Worm (Caenorhabditis elegans): ENCODE measurements around the gene F57E7.4.

- no peak for TF ChIP-seq nhr-2 (tag; optimal IDR thresholded peaks at IDR 0.05)
- no peak for TF ChIP-seq nhr-237 (tag; optimal IDR thresholded peaks at IDR 0.05)
- TF ChIP-seq mls-2 (tag; optimal IDR thresholded peaks at IDR 0.05): no peak
- no peak for TF ChIP-seq lin-13 (tag; optimal IDR thresholded peaks at IDR 0.05)
- TF ChIP-seq elt-3 (tag; optimal IDR thresholded peaks at IDR 0.05): no peak
- TF ChIP-seq tbx-8 (GFP tag; optimal IDR thresholded peaks at IDR 0.05): no peak
- TF ChIP-seq hlh-1 (tag; optimal IDR thresholded peaks at IDR 0.05): no peak
- TF ChIP-seq unc-62 (GFP tag; optimal IDR thresholded peaks at IDR 0.05): no peak
- no peak for TF ChIP-seq blmp-1 (tag; optimal IDR thresholded peaks at IDR 0.05)
- TF ChIP-seq snpc-4 (tag; optimal IDR thresholded peaks at IDR 0.05): no peak
- TF ChIP-seq lsy-2 (tag; optimal IDR thresholded peaks at IDR 0.05): no peak
- TF ChIP-seq cnd-1 (tag; optimal IDR thresholded peaks at IDR 0.05): no peak
- TF ChIP-seq nhr-12 (tag; optimal IDR thresholded peaks at IDR 0.05): no peak
Observed at ce11 chrV:16517619-16518018, 36.8 kb upstream of the F57E7.4 start, which contains the start of gene F36D3.4.

Data from whole organism, mixed stage, embryonic.